Worm (Caenorhabditis elegans) whole organism, young adult: ENCODE measurements around the gene nhr-11.

Experiments used
- B0019.2 ChIP-seq: fragments of 200-800 bp; sonication (Bioruptor generic); conservative IDR thresholded peaks from 2 replicates; pipeline ENCODE4 v1.3.6; 2022; ENCODE audit warnings: missing genetic modification reagents, missing genetic modification characterization, missing compliant biosample characterization
- B0261.1 ChIP-seq: sonication (generic microtip); optimal IDR thresholded peaks from 2 replicates; lab custom pipeline; 2016; ENCODE audit warnings: mild to moderate bottlenecking, missing genetic modification characterization, moderate library complexity, missing compliant biosample characterization
- D2030.7 ChIP-seq: fragments of 200-800 bp; sonication (Bioruptor generic); IDR thresholded peaks from 2 replicates; pipeline ENCODE4 v1.3.6; 2022; ENCODE audit warnings: missing genetic modification reagents, missing genetic modification characterization, missing compliant biosample characterization
- F10E7.11 ChIP-seq: sonication (generic microtip); optimal IDR thresholded peaks from 2 replicates; lab custom pipeline; 2017; ENCODE audit warnings: mild to moderate bottlenecking, missing genetic modification characterization, moderate library complexity, missing compliant biosample characterization
- F39B2.1 ChIP-seq: fragments of 200-800 bp; sonication (Bioruptor generic); IDR thresholded peaks from 2 replicates; pipeline ENCODE4 v1.3.6; 2022; ENCODE audit warnings: missing genetic modification reagents, missing genetic modification characterization, missing compliant biosample characterization
- F57C9.4 ChIP-seq: sonication (generic microtip); optimal IDR thresholded peaks from 2 replicates; lab custom pipeline; 2017; ENCODE audit warnings: mild to moderate bottlenecking, missing genetic modification characterization, missing compliant biosample characterization
- K11D2.4 ChIP-seq: fragments of 200-800 bp; sonication (Bioruptor generic); IDR thresholded peaks from 2 replicates; pipeline ENCODE4 v1.3.6; 2022; ENCODE audit warnings: missing genetic modification reagents, missing genetic modification characterization, missing compliant biosample characterization
- K12H6.12 ChIP-seq: fragments of 200-800 bp; sonication (Bioruptor generic); optimal IDR thresholded peaks from 2 replicates; lab custom pipeline; 2018; ENCODE audit warnings: mild to moderate bottlenecking, missing genetic modification characterization, missing compliant biosample characterization
- Y53F4B.3 ChIP-seq: fragments of 200-800 bp; sonication (Bioruptor generic); IDR thresholded peaks from 2 replicates; pipeline ENCODE4 v1.3.6; 2022; ENCODE audit warnings: missing genetic modification reagents, missing genetic modification characterization, missing compliant biosample characterization
- Y67H2A.10 ChIP-seq: fragments of 200-800 bp; sonication (Bioruptor generic); conservative IDR thresholded peaks from 2 replicates; pipeline ENCODE4 v1.3.6; 2022; ENCODE audit warnings: missing genetic modification reagents, missing genetic modification characterization, missing compliant biosample characterization
- Y79H2A.3 ChIP-seq: fragments of 200-800 bp; sonication (Bioruptor generic); conservative IDR thresholded peaks from 2 replicates; pipeline ENCODE4 v1.3.6; 2022; ENCODE audit warnings: missing genetic modification reagents, missing genetic modification characterization, missing compliant biosample characterization
- akir-1 ChIP-seq: fragments of 200-800 bp; sonication (Bioruptor generic); optimal IDR thresholded peaks from 2 replicates; lab custom pipeline; 2018; ENCODE audit warnings: mild to moderate bottlenecking, missing genetic modification characterization, moderate library complexity, missing compliant biosample characterization
- aptf-3 ChIP-seq: fragments of 200-800 bp; sonication (Bioruptor generic); IDR thresholded peaks from 2 replicates; pipeline ENCODE4 v1.3.6; 2022; ENCODE audit warnings: missing genetic modification characterization, missing compliant biosample characterization
- atf-7 ChIP-seq: sonication (generic microtip); optimal IDR thresholded peaks from 2 replicates; lab custom pipeline; 2017; ENCODE audit warnings: mild to moderate bottlenecking, missing genetic modification characterization, missing compliant biosample characterization
- attf-3 ChIP-seq: fragments of 200-800 bp; sonication (Bioruptor generic); conservative IDR thresholded peaks from 2 replicates; pipeline ENCODE4 v1.3.6; 2022; ENCODE audit warnings: missing genetic modification reagents, missing genetic modification characterization, missing compliant biosample characterization
- bed-1 ChIP-seq: fragments of 200-800 bp; sonication (Bioruptor generic); IDR thresholded peaks from 2 replicates; pipeline ENCODE4 v1.3.6; 2022; ENCODE audit warnings: missing genetic modification reagents, missing genetic modification characterization, missing compliant biosample characterization
- bed-2 ChIP-seq: fragments of 200-800 bp; sonication (Bioruptor generic); IDR thresholded peaks from 2 replicates; pipeline ENCODE4 v1.3.6; 2022; ENCODE audit warnings: missing genetic modification reagents, missing genetic modification characterization, missing compliant biosample characterization
- ccch-3 ChIP-seq: fragments of 200-800 bp; sonication (Bioruptor generic); optimal IDR thresholded peaks from 2 replicates; lab custom pipeline; 2018; ENCODE audit warnings: mild to moderate bottlenecking, missing genetic modification characterization, missing compliant biosample characterization
- ceh-40 ChIP-seq: fragments of 200-800 bp; sonication (Bioruptor generic); IDR thresholded peaks from 2 replicates; pipeline ENCODE4 v1.3.6; 2022; ENCODE audit warnings: missing genetic modification characterization, missing compliant biosample characterization
- ceh-91 ChIP-seq: fragments of 200-800 bp; sonication (Bioruptor generic); IDR thresholded peaks from 2 replicates; pipeline ENCODE4 v1.3.6; 2022; ENCODE audit warnings: missing genetic modification reagents, missing genetic modification characterization, missing compliant biosample characterization
- dpff-1 ChIP-seq: sonication (generic microtip); optimal IDR thresholded peaks from 2 replicates; lab custom pipeline; 2017; ENCODE audit warnings: mild to moderate bottlenecking, missing genetic modification characterization, missing compliant biosample characterization
- dpl-1 ChIP-seq: fragments of 150-350 bp; optimal IDR thresholded peaks from 2 replicates; lab custom pipeline; 2014; ENCODE audit warnings: missing biosample characterization, missing genetic modification reagents, missing genetic modification characterization
- egl-18 ChIP-seq: fragments of 200-800 bp; sonication (Bioruptor generic); IDR thresholded peaks from 2 replicates; pipeline ENCODE4 v1.3.6; 2022; ENCODE audit warnings: missing genetic modification reagents, missing genetic modification characterization, missing compliant biosample characterization
- ekl-4 ChIP-seq: fragments of 200-800 bp; sonication (Bioruptor generic); IDR thresholded peaks from 2 replicates; pipeline ENCODE4 v1.3.6; 2022; ENCODE audit warnings: missing genetic modification reagents, missing genetic modification characterization, missing compliant biosample characterization
- hlh-12 ChIP-seq: sonication (generic microtip); optimal IDR thresholded peaks from 2 replicates; lab custom pipeline; 2016; ENCODE audit warnings: missing genetic modification characterization, missing compliant biosample characterization
- hmg-1.2 ChIP-seq: fragments of 200-800 bp; sonication (Bioruptor generic); IDR thresholded peaks from 2 replicates; pipeline ENCODE4 v1.3.6; 2022; ENCODE audit warnings: missing genetic modification reagents, missing genetic modification characterization, missing compliant biosample characterization
- let-607 ChIP-seq, 2 experiments: fragments of 200-800 bp in 1 of 2; sonication (Bioruptor generic) in 1 of 2; sonication (generic microtip) in 1 of 2; optimal IDR thresholded peaks; 2 replicates each; lab custom pipeline; 2016 to 2018; ENCODE audit warnings: mild to moderate bottlenecking in 2 of 2, missing compliant biosample characterization in 2 of 2, missing genetic modification characterization in 2 of 2, moderate library complexity in 2 of 2, missing genotype in 1 of 2
- lin-35 ChIP-seq, 3 experiments: fragments of 150-350 bp in 2 of 3; sonication (generic microtip) in 1 of 3; optimal IDR thresholded peaks; 2 replicates each; lab custom pipeline; 2014 to 2018; ENCODE audit warnings: missing biosample characterization in 3 of 3, missing genetic modification characterization in 3 of 3, missing genetic modification reagents in 3 of 3
- lsy-27 ChIP-seq: sonication (generic microtip); optimal IDR thresholded peaks from 2 replicates; lab custom pipeline; 2017; ENCODE audit warnings: missing genetic modification characterization, mild to moderate bottlenecking, missing compliant biosample characterization, antibody characterized with exemption, missing genotype, borderline replicate concordance; ENCODE audit not compliant: insufficient read depth
- madf-8 ChIP-seq: fragments of 200-800 bp; sonication (Bioruptor generic); conservative IDR thresholded peaks from 2 replicates; pipeline ENCODE4 v1.3.6; 2022; ENCODE audit warnings: missing genetic modification reagents, missing genetic modification characterization, missing compliant biosample characterization
- mcd-1 ChIP-seq: fragments of 200-800 bp; sonication (Bioruptor generic); IDR thresholded peaks from 2 replicates; pipeline ENCODE4 v1.3.6; 2022; ENCODE audit warnings: missing genetic modification reagents, missing genetic modification characterization, missing compliant biosample characterization
- mel-28 ChIP-seq: sonication (generic microtip); optimal IDR thresholded peaks from 2 replicates; lab custom pipeline; 2016; ENCODE audit warnings: borderline replicate concordance, mild to moderate bottlenecking, missing genetic modification characterization, missing compliant biosample characterization
- nfya-2 ChIP-seq: fragments of 200-800 bp; sonication (Bioruptor generic); IDR thresholded peaks from 2 replicates; pipeline ENCODE4 v1.3.6; 2022; ENCODE audit warnings: missing genetic modification reagents, missing genetic modification characterization, missing compliant biosample characterization
- nhr-80 ChIP-seq: sonication (generic microtip); optimal IDR thresholded peaks from 2 replicates; lab custom pipeline; 2016; ENCODE audit warnings: missing genetic modification characterization, missing compliant biosample characterization
- pha-4 ChIP-seq: fragments of 150-350 bp; sonication (generic microtip); optimal IDR thresholded peaks from 2 replicates; lab custom pipeline; 2014; ENCODE audit warnings: missing biosample characterization, missing genetic modification reagents, missing genetic modification characterization
- rcor-1 ChIP-seq: fragments of 200-800 bp; sonication (Bioruptor generic); IDR thresholded peaks from 2 replicates; pipeline ENCODE4 v1.3.6; 2022; ENCODE audit warnings: missing genetic modification reagents, missing genetic modification characterization, missing compliant biosample characterization
- sptf-2 ChIP-seq: fragments of 200-800 bp; sonication (Bioruptor generic); optimal IDR thresholded peaks from 2 replicates; lab custom pipeline; 2018; ENCODE audit warnings: mild to moderate bottlenecking, missing genetic modification characterization, missing compliant biosample characterization
- tbx-9 ChIP-seq: sonication (generic microtip); optimal IDR thresholded peaks from 2 replicates; lab custom pipeline; 2016; ENCODE audit warnings: borderline replicate concordance, missing genetic modification characterization, inconsistent platforms, missing compliant biosample characterization
- tlf-1 ChIP-seq: fragments of 200-800 bp; sonication (Bioruptor generic); optimal IDR thresholded peaks from 2 replicates; lab custom pipeline; 2018; ENCODE audit warnings: mild to moderate bottlenecking, missing genetic modification characterization, missing compliant biosample characterization
- ztf-25 ChIP-seq: fragments of 200-800 bp; sonication (Bioruptor generic); IDR thresholded peaks from 2 replicates; pipeline ENCODE4 v1.3.6; 2022; ENCODE audit warnings: missing genetic modification reagents, missing genetic modification characterization, missing compliant biosample characterization
- ztf-28 ChIP-seq: fragments of 200-800 bp; sonication (Bioruptor generic); IDR thresholded peaks from 2 replicates; pipeline ENCODE4 v1.3.6; 2022; ENCODE audit warnings: missing genetic modification reagents, missing genetic modification characterization, missing compliant biosample characterization
- ztf-6 ChIP-seq: fragments of 200-800 bp; sonication (Bioruptor generic); IDR thresholded peaks from 2 replicates; pipeline ENCODE4 v1.3.6; 2022; ENCODE audit warnings: missing genetic modification reagents, missing genetic modification characterization, missing compliant biosample characterization

The nhr-11 gene

DNA sequence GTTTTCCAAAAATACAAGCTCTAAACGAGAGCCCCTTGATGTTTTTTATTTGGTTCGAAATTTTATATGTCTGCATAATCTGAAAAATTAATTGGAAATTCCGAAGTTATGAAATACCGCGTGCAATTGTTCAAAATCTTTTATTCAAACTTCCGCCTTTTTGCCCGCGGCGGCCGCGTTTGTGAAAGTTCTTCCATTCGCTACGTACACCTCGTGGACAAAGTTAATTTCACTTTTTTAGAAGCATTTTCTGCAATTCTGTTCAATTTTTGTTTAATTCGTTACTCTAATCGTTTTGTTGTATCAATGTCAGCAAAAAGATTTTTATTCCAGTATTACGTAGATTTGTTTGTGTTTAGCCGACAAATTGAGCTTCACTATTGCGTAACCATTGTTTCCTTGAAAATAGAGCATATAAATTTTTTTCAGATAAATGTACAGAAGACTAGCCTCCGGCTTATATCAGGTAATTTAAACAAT, 4.5 kb downstream of the nhr-11 start, which contains the start of gene mppb-1 (continued):
- peak in 1 of 2 experiments; percentile 59 for TF ChIP-seq let-607 (tag; optimal IDR thresholded peaks at IDR 0.05; lab: Kevin White, UChicago)
- no peak for TF ChIP-seq egl-18 (GFP tag; lab: Robert Waterston, UW)
- no peak for TF ChIP-seq F39B2.1 (GFP tag; lab: Robert Waterston, UW)
- TF ChIP-seq bed-2, result peak; percentile 85
- no peak for TF ChIP-seq nfya-2
- 0 out of 2 replicates have a peak, but pooled peaks have one; percentile 21 for TF ChIP-seq bed-1 (GFP tag; lab: Robert Waterston, UW)
- TF ChIP-seq ekl-4 (GFP tag; lab: Robert Waterston, UW), result peak; percentile 51
- TF ChIP-seq Y79H2A.3 (GFP tag; lab: Robert Waterston, UW), result no peak
- TF ChIP-seq B0019.2 (GFP tag; lab: Robert Waterston, UW), result 0 out of 2 replicates have a peak, but pooled peaks have one; percentile 38
- TF ChIP-seq tbx-9, result no peak
- TF ChIP-seq madf-8 (GFP tag; lab: Robert Waterston, UW), result peak; percentile 40; the same call in 1 of the 2 replicates
- TF ChIP-seq hmg-1.2, result peak; percentile 25; the same call in 1 of the 2 replicates
- no peak for TF ChIP-seq mel-28 (tag; lab: Kevin White, UChicago)
- peak; percentile 20 to 92 (median 48) for TF ChIP-seq lin-35 (GFP tag; optimal IDR thresholded peaks at IDR 0.05; lab: Kevin White, UChicago)
- TF ChIP-seq akir-1, result peak; percentile 46
- peak; percentile 57 for TF ChIP-seq K12H6.12
- TF ChIP-seq tlf-1, result no peak
- TF ChIP-seq D2030.7, result peak; percentile 40; the same call in 1 of the 2 replicates
- peak; percentile 41; the same call in 1 of the 2 replicates for TF ChIP-seq ztf-6 (GFP tag; lab: Robert Waterston, UW)
- no peak for TF ChIP-seq ceh-40 (GFP tag; lab: Robert Waterston, UW)
- TF ChIP-seq mcd-1 (GFP tag; lab: Robert Waterston, UW), result peak; percentile 72
- no peak for TF ChIP-seq aptf-3 (GFP tag; lab: Robert Waterston, UW)
- TF ChIP-seq hlh-12, result peak; percentile 1
- TF ChIP-seq Y67H2A.10 (GFP tag; lab: Robert Waterston, UW), result peak; percentile 13; the same call in 1 of the 2 replicates
- TF ChIP-seq K11D2.4 (GFP tag; lab: Robert Waterston, UW), result peak; percentile 67
- TF ChIP-seq nhr-80 (tag; lab: Kevin White, UChicago), result peak; percentile 1
- TF ChIP-seq ceh-91 (GFP tag; lab: Robert Waterston, UW), result 0 out of 2 replicates have a peak, but pooled peaks have one; percentile 30
- no peak for TF ChIP-seq lsy-27 (tag; lab: Kevin White, UChicago)
- no peak for TF ChIP-seq Y53F4B.3 (GFP tag; lab: Robert Waterston, UW)
- TF ChIP-seq ccch-3 (GFP tag; lab: Kevin White, UChicago), result peak; percentile 71
- peak; percentile 75 for TF ChIP-seq attf-3 (GFP tag; lab: Robert Waterston, UW)
- TF ChIP-seq B0261.1 (tag; lab: Kevin White, UChicago), result peak; percentile 20
- no peak for TF ChIP-seq pha-4 (tag; lab: Kevin White, UChicago)
- no peak for TF ChIP-seq F57C9.4 (tag; lab: Kevin White, UChicago)

ce11 chrIV:9078469-9078868, 8.7 kb downstream of the nhr-11 start, which contains the start of gene mans-4:
TSS of gene mans-4 (minus strand) at chrIV:9078569.
- TF ChIP-seq rcor-1 (no peak), F10E7.11 (tag; lab: Kevin White, UChicago) (no peak), ztf-28 (no peak), dpff-1 (tag; lab: Kevin White, UChicago) (no peak), nfya-2 (no peak), let-607 (tag; optimal IDR thresholded peaks at IDR 0.05; lab: Kevin White, UChicago) (no peak), dpl-1 (GFP tag; lab: Kevin White, UChicago) (no peak), ztf-25 (no peak), F39B2.1 (GFP tag; lab: Robert Waterston, UW) (no peak), atf-7 (tag; lab: Kevin White, UChicago) (no peak), sptf-2 (no peak)
